Fruit fly (Drosophila melanogaster) whole organism, prepupa: ENCODE measurements around the gene CG43339.

Experiments
- Blimp-1 ChIP-seq: fragments of 200-800 bp; sonication (Bioruptor generic); optimal IDR thresholded peaks from 3 replicates; lab custom pipeline; 2017; ENCODE audit warnings: missing biosample characterization, missing genetic modification characterization, mild to moderate bottlenecking, moderate library complexity, missing genetic modification reagents
- CG10631 ChIP-seq: fragments of 200-800 bp; sonication (Bioruptor generic); optimal IDR thresholded peaks from 2 replicates; lab custom pipeline; 2016; ENCODE audit warnings: missing biosample characterization, missing genetic modification characterization
- CG10669 ChIP-seq: fragments of 200-800 bp; sonication (Bioruptor generic); optimal IDR thresholded peaks from 3 replicates; lab custom pipeline; 2018; ENCODE audit warnings: missing biosample characterization, mild to moderate bottlenecking, missing genetic modification characterization, moderate library complexity
- CG11294 ChIP-seq: fragments of 200-800 bp; sonication (Bioruptor generic); IDR thresholded peaks from 2 replicates; pipeline ENCODE4 v1.3.6; 2022; ENCODE audit warnings: missing biosample characterization, missing genetic modification characterization
- CG11902 ChIP-seq: fragments of 200-800 bp; sonication (Bioruptor generic); optimal IDR thresholded peaks from 3 replicates; lab custom pipeline; 2016; ENCODE audit warnings: missing biosample characterization, missing genetic modification characterization
- CG15336 ChIP-seq: fragments of 200-800 bp; sonication (Bioruptor generic); IDR thresholded peaks from 2 replicates; pipeline ENCODE4 v1.3.6; 2022; ENCODE audit warnings: missing biosample characterization, missing genetic modification characterization
- CG16779 ChIP-seq: fragments of 200-800 bp; sonication (Bioruptor generic); optimal IDR thresholded peaks from 3 replicates; lab custom pipeline; 2017; ENCODE audit warnings: missing biosample characterization, mild to moderate bottlenecking, missing genetic modification characterization
- CG3032 ChIP-seq: fragments of 200-800 bp; optimal IDR thresholded peaks from 2 replicates; lab custom pipeline; 2019; ENCODE audit warnings: missing biosample characterization, mild to moderate bottlenecking, missing genetic modification characterization, moderate library complexity
- CG31627 ChIP-seq: fragments of 200-800 bp; sonication (Bioruptor generic); optimal IDR thresholded peaks from 3 replicates; lab custom pipeline; 2016; ENCODE audit warnings: missing biosample characterization, missing genetic modification characterization
- CG32006 ChIP-seq: fragments of 200-800 bp; sonication (Bioruptor generic); optimal IDR thresholded peaks from 3 replicates; lab custom pipeline; 2017; ENCODE audit warnings: missing biosample characterization, mild to moderate bottlenecking, missing genetic modification characterization
- CG34406 ChIP-seq: fragments of 200-800 bp; sonication (Bioruptor generic); optimal IDR thresholded peaks from 3 replicates; lab custom pipeline; 2016; ENCODE audit warnings: missing biosample characterization, missing genetic modification characterization
- CG3919 ChIP-seq: fragments of 200-800 bp; sonication (Bioruptor generic); optimal IDR thresholded peaks from 3 replicates; lab custom pipeline; 2016; ENCODE audit warnings: missing biosample characterization, missing genetic modification characterization
- CG4318 ChIP-seq: fragments of 200-800 bp; sonication (Bioruptor generic); optimal IDR thresholded peaks from 3 replicates; lab custom pipeline; 2017; ENCODE audit warnings: missing biosample characterization, mild to moderate bottlenecking, missing genetic modification characterization
- CG6163 ChIP-seq: fragments of 200-800 bp; sonication (Bioruptor generic); IDR thresholded peaks from 3 replicates; pipeline ENCODE4 v1.3.6; 2022; ENCODE audit warnings: missing biosample characterization, missing genetic modification characterization
- CG6276 ChIP-seq: fragments of 200-800 bp; sonication (Bioruptor generic); optimal IDR thresholded peaks from 2 replicates; lab custom pipeline; 2017; ENCODE audit warnings: missing biosample characterization, mild to moderate bottlenecking, missing genetic modification characterization
- CG6792 ChIP-seq: fragments of 200-800 bp; sonication (Bioruptor generic); optimal IDR thresholded peaks from 3 replicates; lab custom pipeline; 2016; ENCODE audit warnings: missing biosample characterization, missing genetic modification characterization
- CG6808 ChIP-seq: fragments of 200-800 bp; sonication (Bioruptor generic); optimal IDR thresholded peaks from 3 replicates; lab custom pipeline; 2017; ENCODE audit warnings: missing biosample characterization, missing genetic modification characterization, mild to moderate bottlenecking, moderate library complexity, missing genetic modification reagents
- CG6854 ChIP-seq: fragments of 200-800 bp; sonication (Bioruptor generic); optimal IDR thresholded peaks from 2 replicates; lab custom pipeline; 2017; ENCODE audit warnings: missing biosample characterization, mild to moderate bottlenecking, missing genetic modification characterization
- CG7368 ChIP-seq: fragments of 200-800 bp; sonication (Bioruptor generic); optimal IDR thresholded peaks from 3 replicates; lab custom pipeline; 2016; ENCODE audit warnings: missing biosample characterization, missing genetic modification characterization
- CG8119 ChIP-seq: fragments of 200-800 bp; sonication (Bioruptor generic); IDR thresholded peaks from 3 replicates; pipeline ENCODE4 v1.3.6; 2022; ENCODE audit warnings: missing biosample characterization, missing genetic modification characterization
- CG8319 ChIP-seq: fragments of 200-800 bp; sonication (Bioruptor generic); optimal IDR thresholded peaks from 3 replicates; lab custom pipeline; 2016; ENCODE audit warnings: missing biosample characterization, missing genetic modification characterization
- CG8632 ChIP-seq: fragments of 200-800 bp; sonication (Bioruptor generic); optimal IDR thresholded peaks from 3 replicates; lab custom pipeline; 2016; ENCODE audit warnings: missing biosample characterization, missing genetic modification characterization
- Eip78C ChIP-seq: fragments of 200-800 bp; sonication (Bioruptor generic); peaks from one replicate; lab custom pipeline; 2016; ENCODE audit warnings: missing biosample characterization, missing genetic modification characterization
- Eip93F ChIP-seq: fragments of 200-800 bp; sonication (Bioruptor generic); optimal IDR thresholded peaks from 2 replicates; lab custom pipeline; 2016; ENCODE audit warnings: missing biosample characterization, mild to moderate bottlenecking, missing genetic modification characterization
- Ets21C ChIP-seq: fragments of 200-800 bp; sonication (Bioruptor generic); optimal IDR thresholded peaks from 3 replicates; lab custom pipeline; 2016; ENCODE audit warnings: missing biosample characterization, missing genetic modification characterization
- Ets96B ChIP-seq: fragments of 200-800 bp; optimal IDR thresholded peaks from 2 replicates; lab custom pipeline; 2019; ENCODE audit warnings: missing biosample characterization, mild to moderate bottlenecking, missing genetic modification characterization, moderate library complexity
- Gug ChIP-seq: fragments of 200-800 bp; sonication (Bioruptor generic); IDR thresholded peaks from 2 replicates; pipeline ENCODE4 v1.3.6; 2022; ENCODE audit warnings: missing biosample characterization, missing genetic modification characterization
- Hr38 ChIP-seq: sonication (Bioruptor generic); optimal IDR thresholded peaks from 2 replicates; lab custom pipeline; 2016; ENCODE audit warnings: missing biosample characterization, missing genetic modification characterization
- Hr39 ChIP-seq: fragments of 200-800 bp; sonication (Bioruptor generic); optimal IDR thresholded peaks from 2 replicates; lab custom pipeline; 2016; ENCODE audit warnings: missing biosample characterization, missing genetic modification characterization
- OdsH ChIP-seq: fragments of 200-800 bp; sonication (Bioruptor generic); optimal IDR thresholded peaks from 3 replicates; lab custom pipeline; 2016; ENCODE audit warnings: missing biosample characterization, missing genetic modification characterization
- Smox ChIP-seq: fragments of 200-800 bp; sonication (Bioruptor generic); optimal IDR thresholded peaks from 3 replicates; lab custom pipeline; 2016; ENCODE audit warnings: missing biosample characterization, missing genetic modification characterization
- Sox102F ChIP-seq: fragments of 200-800 bp; sonication (Bioruptor generic); optimal IDR thresholded peaks from 2 replicates; lab custom pipeline; 2016; ENCODE audit warnings: missing biosample characterization, mild to moderate bottlenecking, missing genetic modification characterization
- Sox14 ChIP-seq: fragments of 200-800 bp; sonication (Bioruptor generic); optimal IDR thresholded peaks from 3 replicates; lab custom pipeline; 2016; ENCODE audit warnings: missing biosample characterization, missing genetic modification characterization
- achi ChIP-seq: fragments of 200-800 bp; sonication (Bioruptor generic); optimal IDR thresholded peaks from 3 replicates; lab custom pipeline; 2016; ENCODE audit warnings: missing biosample characterization, missing genetic modification characterization
- acj6 ChIP-seq: fragments of 200-800 bp; sonication (Bioruptor generic); optimal IDR thresholded peaks from 3 replicates; lab custom pipeline; 2016; ENCODE audit warnings: missing biosample characterization, missing genetic modification characterization
- cyc ChIP-seq: fragments of 200-800 bp; sonication (Bioruptor generic); optimal IDR thresholded peaks from 3 replicates; lab custom pipeline; 2016; ENCODE audit warnings: missing biosample characterization, missing genetic modification characterization
- dac ChIP-seq: fragments of 200-800 bp; sonication (Bioruptor generic); optimal IDR thresholded peaks from 2 replicates; lab custom pipeline; 2017; ENCODE audit warnings: missing biosample characterization, mild to moderate bottlenecking, missing genetic modification characterization
- dsx ChIP-seq: fragments of 200-800 bp; optimal IDR thresholded peaks from 3 replicates; lab custom pipeline; 2019; ENCODE audit warnings: missing biosample characterization, mild to moderate bottlenecking, missing genetic modification characterization, moderate library complexity; ENCODE audit not compliant: poor library complexity, severe bottlenecking
- eg ChIP-seq: fragments of 200-800 bp; sonication (Bioruptor generic); IDR thresholded peaks from 3 replicates; pipeline ENCODE4 v1.3.6; 2022; ENCODE audit warnings: missing biosample characterization, missing genetic modification characterization
- esn ChIP-seq: fragments of 200-800 bp; sonication (Bioruptor generic); optimal IDR thresholded peaks from 2 replicates; lab custom pipeline; 2016; ENCODE audit warnings: missing biosample characterization, mild to moderate bottlenecking, missing genetic modification characterization, moderate library complexity
- fd85E ChIP-seq: fragments of 200-800 bp; sonication (Bioruptor generic); optimal IDR thresholded peaks from 3 replicates; lab custom pipeline; 2016; ENCODE audit warnings: missing biosample characterization, missing genetic modification characterization
- lz ChIP-seq: fragments of 200-800 bp; sonication (Bioruptor generic); optimal IDR thresholded peaks from 3 replicates; lab custom pipeline; 2016; ENCODE audit warnings: missing biosample characterization, missing genetic modification characterization
- net ChIP-seq: fragments of 200-800 bp; sonication (Bioruptor generic); optimal IDR thresholded peaks from 3 replicates; lab custom pipeline; 2016; ENCODE audit warnings: missing biosample characterization, missing genetic modification characterization
- pdm3 ChIP-seq: fragments of 200-800 bp; sonication (Bioruptor generic); optimal IDR thresholded peaks from 3 replicates; lab custom pipeline; 2016; ENCODE audit warnings: missing biosample characterization, missing genetic modification characterization
- salr ChIP-seq, 2 experiments: fragments of 200-800 bp; sonication (Bioruptor generic); optimal IDR thresholded peaks; 3 replicates each; lab custom pipeline; 2016 to 2018; ENCODE audit warnings: missing biosample characterization in 2 of 2, missing genetic modification characterization in 2 of 2, mild to moderate bottlenecking in 1 of 2
- spab ChIP-seq: fragments of 200-800 bp; sonication (Bioruptor generic); optimal IDR thresholded peaks from 2 replicates; lab custom pipeline; 2017; ENCODE audit warnings: missing biosample characterization, mild to moderate bottlenecking, missing genetic modification characterization, missing genetic modification reagents
- ss ChIP-seq, 2 experiments: fragments of 200-800 bp; sonication (Bioruptor generic); optimal IDR thresholded peaks; 2 replicates in 1 of 2; 3 replicates in 1 of 2; lab custom pipeline; 2017 to 2018; ENCODE audit warnings: mild to moderate bottlenecking in 2 of 2, missing biosample characterization in 2 of 2, missing genetic modification characterization in 2 of 2, moderate library complexity in 1 of 2
- topi ChIP-seq: fragments of 200-800 bp; sonication (Bioruptor generic); optimal IDR thresholded peaks from 3 replicates; lab custom pipeline; 2016; ENCODE audit warnings: missing biosample characterization, missing genetic modification characterization

Gene CG43339

DNA sequence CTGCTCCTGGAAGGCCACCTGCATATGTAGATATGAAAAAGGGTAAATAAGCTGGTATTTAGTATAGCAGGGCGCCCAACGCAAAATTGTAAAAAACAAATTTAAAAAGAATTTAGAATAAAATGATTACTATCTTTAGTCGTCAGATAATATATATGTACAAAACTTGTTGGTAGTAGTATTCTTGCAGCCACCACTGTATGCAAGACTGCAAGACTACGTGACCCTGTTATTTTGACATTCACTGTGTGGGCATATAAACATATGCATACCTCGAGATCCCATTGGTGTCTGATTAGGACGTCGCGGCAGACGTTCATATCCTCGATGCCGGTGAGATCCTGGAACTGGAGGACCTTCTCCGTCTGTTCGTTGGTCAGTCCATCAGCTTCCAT lies 34.8 kb upstream of the CG43339 start (continued):
- TF ChIP-seq spab (no peak), CG4318 (GFP tag; lab: Kevin White, UChicago) (no peak), eg (GFP tag; lab: Robert Waterston, UW) (0 out of 3 replicates have a peak, but pooled peaks have one; percentile 54), CG7368 (peak; percentile 47), Ets96B (tag; lab: Kevin White, UChicago) (no peak), Gug (GFP tag; lab: Robert Waterston, UW) (no peak), dsx (GFP tag; lab: Kevin White, UChicago) (no peak), Sox14 (GFP tag; lab: Kevin White, UChicago) (no peak), CG6854 (GFP tag; lab: Kevin White, UChicago) (no peak), Sox102F (peak; percentile 19), CG11294 (GFP tag; lab: Robert Waterston, UW) (no peak), CG32006 (GFP tag; lab: Kevin White, UChicago) (peak; percentile 9), CG11902 (GFP tag; lab: Kevin White, UChicago) (peak; percentile 3), CG6163 (GFP tag; lab: Robert Waterston, UW) (peak; percentile 13; the same call in 1 of the 3 replicates), Eip78C (peak; percentile 89), OdsH (GFP tag; lab: Kevin White, UChicago) (peak; percentile 60), CG15336 (0 out of 2 replicates have a peak, but pooled peaks have one; percentile 15), CG6792 (GFP tag; lab: Kevin White, UChicago) (peak; percentile 38)

DNA sequence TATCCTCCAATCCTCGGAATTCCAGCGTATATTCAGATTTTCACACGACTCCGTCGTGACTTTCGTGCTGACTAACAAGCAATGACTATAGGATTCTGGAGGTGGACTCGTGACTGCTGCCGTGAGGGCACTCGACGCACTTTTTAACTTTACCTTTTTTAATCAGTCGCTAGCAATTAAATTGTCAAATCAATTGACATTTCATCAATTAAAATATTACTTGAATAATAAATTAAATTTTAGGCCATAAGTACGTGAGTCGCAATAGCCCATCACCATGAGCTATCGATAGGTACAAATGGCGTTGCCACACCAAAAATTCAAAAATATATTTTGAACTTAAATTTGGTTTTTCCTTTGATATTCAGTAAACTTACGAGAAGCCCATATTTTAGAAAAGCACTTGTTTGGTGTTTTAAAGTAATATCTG lies 32.5 kb upstream of the CG43339 start, which contains the start of gene Jwa:
Gene Jwa, minus strand, starts transcription at position 87 of the 430 bp plus-strand sequence.
- TF ChIP-seq Eip93F (GFP tag; lab: Kevin White, UChicago) (peak; percentile 88), salr (GFP tag; optimal IDR thresholded peaks at IDR 0.05; lab: Kevin White, UChicago) (peak; percentile 20 to 54), CG6792 (GFP tag; lab: Kevin White, UChicago) (peak; percentile 92), esn (GFP tag; lab: Kevin White, UChicago) (peak; percentile 97), CG8319 (GFP tag; lab: Kevin White, UChicago) (peak; percentile 54), CG34406 (GFP tag; lab: Kevin White, UChicago) (peak; percentile 80), fd85E (GFP tag; lab: Kevin White, UChicago) (no peak), CG8632 (GFP tag; lab: Kevin White, UChicago) (peak; percentile 87), net (GFP tag; lab: Kevin White, UChicago) (peak; percentile 66), ss (GFP tag; optimal IDR thresholded peaks at IDR 0.05; lab: Kevin White, UChicago) (peak in 1 of 2 experiments; percentile 63), dsx (GFP tag; lab: Kevin White, UChicago) (peak; percentile 48), pdm3 (GFP tag; lab: Kevin White, UChicago) (peak; percentile 95), CG11294 (GFP tag; lab: Robert Waterston, UW) (peak; percentile 74; the same call in 1 of the 2 replicates), CG4318 (GFP tag; lab: Kevin White, UChicago) (peak; percentile 62), CG3919 (GFP tag; lab: Kevin White, UChicago) (peak; percentile 78), CG6276 (GFP tag; lab: Kevin White, UChicago) (no peak), CG6808 (GFP tag; lab: Kevin White, UChicago) (peak; percentile 52), Hr38 (GFP tag; lab: Kevin White, UChicago) (peak; percentile 59), CG31627 (peak; percentile 96), Smox (peak; percentile 90), topi (GFP tag; lab: Kevin White, UChicago) (peak; percentile 85), Ets21C (GFP tag; lab: Kevin White, UChicago) (peak; percentile 82), CG10631 (peak; percentile 92), lz (GFP tag; lab: Kevin White, UChicago) (peak; percentile 96), CG10669 (peak; percentile 58), eg (GFP tag; lab: Robert Waterston, UW) (peak; percentile 87), CG7368 (peak; percentile 67), CG3032 (tag; lab: Kevin White, UChicago) (peak; percentile 79), Hr39 (GFP tag; lab: Kevin White, UChicago) (peak; percentile 95), CG16779 (tag; lab: Kevin White, UChicago) (no peak), Sox14 (GFP tag; lab: Kevin White, UChicago) (peak; percentile 91), Eip78C (peak; percentile 89), Blimp-1 (peak; percentile 26), CG32006 (GFP tag; lab: Kevin White, UChicago) (peak; percentile 91), CG8119 (GFP tag; lab: Robert Waterston, UW) (peak; percentile 84), acj6 (GFP tag; lab: Kevin White, UChicago) (peak; percentile 95), CG6854 (GFP tag; lab: Kevin White, UChicago) (no peak), CG6163 (GFP tag; lab: Robert Waterston, UW) (peak; percentile 85), cyc (peak; percentile 88), CG15336 (peak; percentile 90), achi (peak; percentile 73), dac (GFP tag; lab: Kevin White, UChicago) (peak; percentile 84)
